Worm (Caenorhabditis elegans): ENCODE results near the gene sdz-18.

Gene sdz-18

DNA sequence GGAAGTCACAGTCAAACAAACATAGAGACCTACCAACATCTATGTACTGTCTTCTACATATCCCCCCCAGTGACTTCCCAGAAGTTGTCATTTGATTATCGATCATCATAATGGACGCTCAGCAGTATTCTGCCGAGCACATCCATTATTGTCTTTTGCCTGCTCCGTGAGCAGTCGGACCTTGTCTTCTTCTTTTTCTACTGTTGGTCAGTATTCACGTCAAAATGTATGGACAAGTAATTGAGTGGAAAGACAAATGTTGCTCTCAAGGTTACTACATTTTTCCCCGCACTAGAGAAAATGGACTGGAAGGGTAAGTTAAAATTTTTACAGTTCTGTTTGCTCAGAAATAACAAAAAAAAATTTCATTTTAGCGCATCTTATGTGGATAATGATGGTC is 51.4 kb downstream of the sdz-18 start, which contains the start of gene btb-12:
Gene btb-12, plus strand, starts transcription at position 301 of the 400 bp plus-strand sequence.
- TF ChIP-seq flt-1 (GFP tag; IDR thresholded peaks at IDR 0.05) (no peak), ztf-29 (GFP tag; IDR thresholded peaks at IDR 0.05) (no peak), ztf-23 (GFP tag; IDR thresholded peaks at IDR 0.05) (no peak), T22C8.4 (GFP tag; IDR thresholded peaks at IDR 0.05) (no peak), cog-1 (tag; optimal IDR thresholded peaks at IDR 0.05) (no peak), med-1 (GFP tag; optimal IDR thresholded peaks at IDR 0.05; ENCODE audit: insufficient read depth) (no peak), ref-1 (GFP tag; conservative IDR thresholded peaks at IDR 0.05) (no peak), klf-2 (GFP tag; conservative IDR thresholded peaks at IDR 0.05) (no peak), tab-1 (GFP tag; IDR thresholded peaks at IDR 0.05) (no peak)

All from whole organism, midembryonic.